Worm (Caenorhabditis elegans): ENCODE measurements around the gene sssh-1.

ce11 chrX:14897192-14897591, 21.4 kb downstream of the sssh-1 start:
- TF ChIP-seq elt-1 (tag; optimal IDR thresholded peaks at IDR 0.05; ENCODE audit: borderline replicate concordance, insufficient read depth) (no peak), lin-13 (tag; optimal IDR thresholded peaks at IDR 0.05) (no peak), elt-3 (tag; optimal IDR thresholded peaks at IDR 0.05) (no peak), snpc-4 (tag; optimal IDR thresholded peaks at IDR 0.05) (no peak), nhr-237 (tag; optimal IDR thresholded peaks at IDR 0.05) (no peak), sptf-1 (tag; optimal IDR thresholded peaks at IDR 0.05) (no peak), ceh-43 (GFP tag; optimal IDR thresholded peaks at IDR 0.05) (no peak), blmp-1 (tag; optimal IDR thresholded peaks at IDR 0.05) (no peak), unc-39 (tag; optimal IDR thresholded peaks at IDR 0.05) (no peak)
